Fruit fly (Drosophila melanogaster): ENCODE results near the gene FoxP.
A peak's percentile ranks its signal among the peaks of the same experiment; 100 is the strongest.

FoxP gene

DNA sequence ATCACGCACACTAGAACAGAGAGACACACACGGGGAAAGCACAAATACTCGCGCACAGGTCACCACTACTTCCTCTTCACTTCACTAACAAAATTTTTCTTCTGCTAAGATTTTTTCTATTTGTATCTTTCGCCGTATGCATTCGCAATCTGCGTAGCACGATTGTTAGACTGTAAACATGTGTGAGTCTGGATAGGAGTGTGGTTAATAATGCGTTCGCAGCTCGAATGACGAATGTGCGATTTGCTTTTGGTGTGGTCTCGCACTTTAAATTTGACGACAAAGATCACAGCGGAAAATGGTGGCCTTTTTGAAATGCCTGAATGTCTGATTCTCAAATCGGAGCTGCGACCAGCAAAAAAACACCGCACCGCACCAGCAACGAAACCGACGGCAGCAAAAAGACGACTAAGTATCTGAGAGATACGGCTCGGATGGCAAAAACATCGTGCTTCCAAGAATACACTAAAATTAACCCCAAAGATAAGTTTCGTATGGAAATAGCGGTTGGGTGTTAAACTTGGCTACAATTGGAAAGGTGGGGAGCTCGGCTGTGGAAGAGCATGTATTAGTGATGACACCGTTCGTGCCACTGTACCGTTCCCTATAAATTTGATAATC, 25.6 kb downstream of the FoxP start, which contains the start of gene Unc-115a (continued):
- TF ChIP-seq CG1233 (GFP tag; optimal IDR thresholded peaks at IDR 0.05) (peak; percentile 5), Hmr (GFP tag; optimal IDR thresholded peaks at IDR 0.05) (peak; percentile 83), CG14014 (GFP tag; IDR thresholded peaks at IDR 0.05) (no peak), zf30C (GFP tag; optimal IDR thresholded peaks at IDR 0.05) (peak; percentile 30), CG33557 (GFP tag; optimal IDR thresholded peaks at IDR 0.05) (peak; percentile 26), bcd (GFP tag; optimal IDR thresholded peaks at IDR 0.05) (peak; percentile 29), nerfin-2 (GFP tag; IDR thresholded peaks at IDR 0.05; ENCODE audit: partially characterized antibody) (no peak), corto (GFP tag; optimal IDR thresholded peaks at IDR 0.05) (no peak), Max (GFP tag; optimal IDR thresholded peaks at IDR 0.05) (peak; percentile 41), CG10959 (GFP tag; IDR thresholded peaks at IDR 0.05) (no peak), HHEX (GFP tag; optimal IDR thresholded peaks at IDR 0.05) (no peak), CG1024 (GFP tag; IDR thresholded peaks at IDR 0.05) (no peak), CG10543 (GFP tag; optimal IDR thresholded peaks at IDR 0.05) (peak; percentile 32), CG17802 (tag; optimal IDR thresholded peaks at IDR 0.05) (no peak), sr (GFP tag; IDR thresholded peaks at IDR 0.05) (no peak), wek (GFP tag; optimal IDR thresholded peaks at IDR 0.05) (peak; percentile 36), Sox100B (GFP tag; optimal IDR thresholded peaks at IDR 0.05) (no peak), Stat92E (GFP tag; optimal IDR thresholded peaks at IDR 0.05) (peak in 1 of 3 experiments; percentile 53), gcm2 (GFP tag; optimal IDR thresholded peaks at IDR 0.05) (peak; percentile 53), CG12299 (tag; optimal IDR thresholded peaks at IDR 0.05) (peak; percentile 52), Ada2b (GFP tag; IDR thresholded peaks at IDR 0.05) (no peak), Rfx (GFP tag; IDR thresholded peaks at IDR 0.05) (no peak), CG4820 (GFP tag; optimal IDR thresholded peaks at IDR 0.05) (no peak), otp (GFP tag; IDR thresholded peaks at IDR 0.05) (no peak), CG14860 (GFP tag; IDR thresholded peaks at IDR 0.05; ENCODE audit: partially characterized antibody) (no peak), tgo (GFP tag; IDR thresholded peaks at IDR 0.05) (no peak), shn (GFP tag; optimal IDR thresholded peaks at IDR 0.05) (peak; percentile 20), Deaf1 (tag; optimal IDR thresholded peaks at IDR 0.05) (peak; percentile 96), CG6683 (GFP tag; optimal IDR thresholded peaks at IDR 0.05) (no peak), h (optimal IDR thresholded peaks at IDR 0.05) (no peak), nom (GFP tag; optimal IDR thresholded peaks at IDR 0.05) (no peak), abd-A (tag; optimal IDR thresholded peaks at IDR 0.05) (no peak), ken (GFP tag; IDR thresholded peaks at IDR 0.05) (no peak), Tbp (GFP tag; optimal IDR thresholded peaks at IDR 0.05) (no peak), CTCF (GFP tag; optimal IDR thresholded peaks at IDR 0.05) (peak; percentile 79), twi (tag; optimal IDR thresholded peaks at IDR 0.05) (no peak), CG17361 (GFP tag; IDR thresholded peaks at IDR 0.05) (no peak), Lim3 (GFP tag; IDR thresholded peaks at IDR 0.05) (no peak), oc (tag; optimal IDR thresholded peaks at IDR 0.05) (no peak), nau (GFP tag; optimal IDR thresholded peaks at IDR 0.05) (no peak), row (GFP tag; IDR thresholded peaks at IDR 0.05) (no peak), CG14965 (GFP tag; optimal IDR thresholded peaks at IDR 0.05; ENCODE audit: borderline replicate concordance) (no peak), CG11723 (GFP tag; optimal IDR thresholded peaks at IDR 0.05) (no peak), CG15073 (GFP tag; optimal IDR thresholded peaks at IDR 0.05) (no peak), CG17568 (GFP tag; optimal IDR thresholded peaks at IDR 0.05) (no peak), CG10147 (GFP tag; optimal IDR thresholded peaks at IDR 0.05) (peak; percentile 60), Hmx (GFP tag; optimal IDR thresholded peaks at IDR 0.05) (no peak), HmgZ (tag; optimal IDR thresholded peaks at IDR 0.05) (peak; percentile 92), CG13624 (GFP tag; optimal IDR thresholded peaks at IDR 0.05) (peak; percentile 78), CG11398 (GFP tag; optimal IDR thresholded peaks at IDR 0.05) (peak; percentile 55), tio (GFP tag; optimal IDR thresholded peaks at IDR 0.05) (no peak)
